Worm (Caenorhabditis elegans): ENCODE data around the gene cyp-34A1.

Gene cyp-34A1

ce11 chrV:15306745-15307144 lies 19.0 kb upstream of the cyp-34A1 start, which contains the start of gene T26H8.4:
Gene T26H8.4, minus strand, starts transcription at chrV:15306845.
- TF ChIP-seq ceh-43 (GFP tag; optimal IDR thresholded peaks at IDR 0.05): no peak
- TF ChIP-seq M03D4.4 (tag; optimal IDR thresholded peaks at IDR 0.05): no peak
- no peak for TF ChIP-seq ces-1 (GFP tag; optimal IDR thresholded peaks at IDR 0.05)
- no peak for TF ChIP-seq hlh-1 (tag; optimal IDR thresholded peaks at IDR 0.05)
- no peak for TF ChIP-seq tbx-8 (GFP tag; optimal IDR thresholded peaks at IDR 0.05)
- TF ChIP-seq unc-62 (GFP tag; optimal IDR thresholded peaks at IDR 0.05): no peak
- TF ChIP-seq drap-1 (GFP tag; optimal IDR thresholded peaks at IDR 0.05): no peak
- TF ChIP-seq mep-1 (tag; optimal IDR thresholded peaks at IDR 0.05): no peak
- no peak for TF ChIP-seq unc-120 (tag; optimal IDR thresholded peaks at IDR 0.05; ENCODE audit: poor library complexity, severe bottlenecking)
- TF ChIP-seq elt-1 (tag; optimal IDR thresholded peaks at IDR 0.05; ENCODE audit: borderline replicate concordance, insufficient read depth): no peak
- TF ChIP-seq nhr-28 (tag; optimal IDR thresholded peaks at IDR 0.05): no peak

- TF ChIP-seq sem-2 (GFP tag; optimal IDR thresholded peaks at IDR 0.05) (no peak), tbx-8 (GFP tag; optimal IDR thresholded peaks at IDR 0.05) (no peak), zip-8 (tag; optimal IDR thresholded peaks at IDR 0.05) (no peak), ceh-83 (GFP tag; optimal IDR thresholded peaks at IDR 0.05) (no peak), cnd-1 (tag; optimal IDR thresholded peaks at IDR 0.05) (no peak), elt-1 (tag; optimal IDR thresholded peaks at IDR 0.05; ENCODE audit: borderline replicate concordance, insufficient read depth) (no peak), ces-1 (GFP tag; optimal IDR thresholded peaks at IDR 0.05) (no peak), hlh-1 (tag; optimal IDR thresholded peaks at IDR 0.05) (no peak), nhr-237 (tag; optimal IDR thresholded peaks at IDR 0.05) (no peak), mep-1 (tag; optimal IDR thresholded peaks at IDR 0.05) (no peak), nhr-76 (tag; optimal IDR thresholded peaks at IDR 0.05) (no peak), lsy-2 (tag; optimal IDR thresholded peaks at IDR 0.05) (no peak), ham-2 (GFP tag; optimal IDR thresholded peaks at IDR 0.05) (no peak), unc-62 (GFP tag; optimal IDR thresholded peaks at IDR 0.05) (no peak), mls-2 (tag; optimal IDR thresholded peaks at IDR 0.05) (no peak)
Measured at ce11 chrV:15305502-15305901, 17.7 kb upstream of the cyp-34A1 start, which contains the start of gene T26H8.5. Gene T26H8.5, minus strand, starts transcription at chrV:15305602.

- no peak for TF ChIP-seq lsy-2 (tag; optimal IDR thresholded peaks at IDR 0.05)
- TF ChIP-seq unc-120 (tag; optimal IDR thresholded peaks at IDR 0.05; ENCODE audit: poor library complexity, severe bottlenecking): no peak
- TF ChIP-seq nhr-28 (tag; optimal IDR thresholded peaks at IDR 0.05): no peak
- no peak for TF ChIP-seq ces-1 (GFP tag; optimal IDR thresholded peaks at IDR 0.05)
- no peak for TF ChIP-seq unc-39 (tag; optimal IDR thresholded peaks at IDR 0.05)
- TF ChIP-seq cnd-1 (tag; optimal IDR thresholded peaks at IDR 0.05): no peak
- TF ChIP-seq hlh-1 (tag; optimal IDR thresholded peaks at IDR 0.05): no peak
- TF ChIP-seq lin-32 (GFP tag; optimal IDR thresholded peaks at IDR 0.05): no peak
- TF ChIP-seq tbx-8 (GFP tag; optimal IDR thresholded peaks at IDR 0.05): no peak
- no peak for TF ChIP-seq pha-4 (tag; optimal IDR thresholded peaks at IDR 0.05)
Measured at ce11 chrV:15303625-15304024, 15.9 kb upstream of the cyp-34A1 start, which contains the start of gene srx-48. Gene srx-48, minus strand, starts transcription at chrV:15303725.

ce11 chrV:15298597-15298996 lies 10.8 kb upstream of the cyp-34A1 start, which contains the start of gene cpr-3:
Gene cpr-3, minus strand, starts transcription at chrV:15298700.
- no peak for TF ChIP-seq ceh-43 (GFP tag; optimal IDR thresholded peaks at IDR 0.05)
- TF ChIP-seq hlh-1 (tag; optimal IDR thresholded peaks at IDR 0.05): no peak
- TF ChIP-seq unc-120 (tag; optimal IDR thresholded peaks at IDR 0.05; ENCODE audit: poor library complexity, severe bottlenecking): no peak
- no peak for TF ChIP-seq elt-1 (tag; optimal IDR thresholded peaks at IDR 0.05; ENCODE audit: borderline replicate concordance, insufficient read depth)
- TF ChIP-seq mep-1 (tag; optimal IDR thresholded peaks at IDR 0.05): no peak
- TF ChIP-seq nhr-28 (tag; optimal IDR thresholded peaks at IDR 0.05): no peak
- TF ChIP-seq ham-2 (GFP tag; optimal IDR thresholded peaks at IDR 0.05): no peak
- TF ChIP-seq M03D4.4 (tag; optimal IDR thresholded peaks at IDR 0.05): no peak
- no peak for TF ChIP-seq snpc-4 (tag; optimal IDR thresholded peaks at IDR 0.05)
- TF ChIP-seq tbx-8 (GFP tag; optimal IDR thresholded peaks at IDR 0.05): no peak
- TF ChIP-seq pha-4 (tag; optimal IDR thresholded peaks at IDR 0.05): no peak
- TF ChIP-seq sptf-1 (tag; optimal IDR thresholded peaks at IDR 0.05): no peak
- no peak for TF ChIP-seq mls-2 (tag; optimal IDR thresholded peaks at IDR 0.05)
- TF ChIP-seq elt-3 (tag; optimal IDR thresholded peaks at IDR 0.05): no peak
- TF ChIP-seq zip-8 (tag; optimal IDR thresholded peaks at IDR 0.05): no peak
- TF ChIP-seq bed-3 (GFP tag; optimal IDR thresholded peaks at IDR 0.05): no peak
- TF ChIP-seq mab-5 (tag; optimal IDR thresholded peaks at IDR 0.05): no peak
- TF ChIP-seq flh-1 (GFP tag; optimal IDR thresholded peaks at IDR 0.05): no peak
- TF ChIP-seq lin-32 (GFP tag; optimal IDR thresholded peaks at IDR 0.05): no peak
- TF ChIP-seq lin-13 (tag; optimal IDR thresholded peaks at IDR 0.05): no peak

ce11 chrV:15293865-15294264 lies 6.1 kb upstream of the cyp-34A1 start, which contains the start of gene str-96:
Gene str-96, minus strand, starts transcription at chrV:15293965.
- TF ChIP-seq elt-3 (tag; optimal IDR thresholded peaks at IDR 0.05): no peak
- TF ChIP-seq ham-2 (GFP tag; optimal IDR thresholded peaks at IDR 0.05): no peak
- no peak for TF ChIP-seq ces-1 (GFP tag; optimal IDR thresholded peaks at IDR 0.05)
- TF ChIP-seq nhr-12 (tag; optimal IDR thresholded peaks at IDR 0.05): no peak
- TF ChIP-seq mep-1 (tag; optimal IDR thresholded peaks at IDR 0.05): no peak
- no peak for TF ChIP-seq ceh-39 (tag; optimal IDR thresholded peaks at IDR 0.05)
- TF ChIP-seq unc-120 (tag; optimal IDR thresholded peaks at IDR 0.05; ENCODE audit: poor library complexity, severe bottlenecking): no peak
- no peak for TF ChIP-seq flh-1 (GFP tag; optimal IDR thresholded peaks at IDR 0.05)
- no peak for TF ChIP-seq tbx-8 (GFP tag; optimal IDR thresholded peaks at IDR 0.05)
- TF ChIP-seq unc-62 (GFP tag; optimal IDR thresholded peaks at IDR 0.05): no peak
- no peak for TF ChIP-seq unc-39 (tag; optimal IDR thresholded peaks at IDR 0.05)
